Fruit fly (Drosophila melanogaster) whole organism, embryonic: Measurements from ENCODE around the gene ph-d.

Source experiments
- Atf3 ChIP-seq: fragments of 200-800 bp; sonication (Bioruptor generic); optimal IDR thresholded peaks from 3 replicates; lab custom pipeline; 2016; ENCODE audit warnings: missing biosample characterization, missing genetic modification characterization
- CG10462 ChIP-seq: fragments of 200-800 bp; sonication (Bioruptor generic); optimal IDR thresholded peaks from 2 replicates; lab custom pipeline; 2016; ENCODE audit warnings: missing biosample characterization, missing genetic modification characterization
- CG11398 ChIP-seq: fragments of 200-800 bp; sonication (Bioruptor generic); optimal IDR thresholded peaks from 2 replicates; lab custom pipeline; 2016; ENCODE audit warnings: missing biosample characterization, missing genetic modification characterization
- CG12391 ChIP-seq: fragments of 200-800 bp; sonication (Bioruptor generic); optimal IDR thresholded peaks from 3 replicates; lab custom pipeline; 2018; ENCODE audit warnings: missing biosample characterization, mild to moderate bottlenecking, missing genetic modification characterization, moderate library complexity
- CG1529 ChIP-seq: fragments of 200-800 bp; sonication (Bioruptor generic); optimal IDR thresholded peaks from 3 replicates; lab custom pipeline; 2018; ENCODE audit warnings: missing biosample characterization, missing genetic modification characterization
- CG15601 ChIP-seq: fragments of 200-800 bp; sonication (Bioruptor generic); optimal IDR thresholded peaks from 3 replicates; lab custom pipeline; 2019; ENCODE audit warnings: missing biosample characterization, mild to moderate bottlenecking, missing genetic modification characterization, moderate library complexity
- CG30020 ChIP-seq: fragments of 200-800 bp; optimal IDR thresholded peaks from 2 replicates; lab custom pipeline; 2019; ENCODE audit warnings: missing biosample characterization, mild to moderate bottlenecking, missing genetic modification characterization, moderate library complexity
- CG30403 ChIP-seq: fragments of 200-800 bp; sonication (Bioruptor generic); optimal IDR thresholded peaks from 3 replicates; lab custom pipeline; 2016; ENCODE audit warnings: missing biosample characterization, missing genetic modification characterization
- CG31224 ChIP-seq: fragments of 200-800 bp; sonication (Bioruptor generic); IDR thresholded peaks from 2 replicates; pipeline ENCODE4 v1.3.6; 2022; ENCODE audit warnings: missing biosample characterization, missing genetic modification characterization
- CG33557 ChIP-seq: fragments of 200-800 bp; sonication (Bioruptor generic); optimal IDR thresholded peaks from 2 replicates; lab custom pipeline; 2019; ENCODE audit warnings: missing biosample characterization, mild to moderate bottlenecking, missing genetic modification characterization, moderate library complexity
- CG3838 ChIP-seq: fragments of 200-800 bp; sonication (Bioruptor generic); optimal IDR thresholded peaks from 3 replicates; lab custom pipeline; 2016; ENCODE audit warnings: missing biosample characterization, missing genetic modification characterization
- CG43689 ChIP-seq: fragments of 200-800 bp; sonication (Bioruptor generic); IDR thresholded peaks from 2 replicates; pipeline ENCODE4 v1.3.6; 2022; ENCODE audit warnings: missing biosample characterization, missing genetic modification characterization
- CG6175 ChIP-seq: fragments of 200-800 bp; sonication (Bioruptor generic); IDR thresholded peaks from 3 replicates; pipeline ENCODE4 v1.3.6; 2022; ENCODE audit warnings: missing biosample characterization, missing genetic modification characterization
- CG6791 ChIP-seq: fragments of 200-800 bp; sonication (Bioruptor generic); IDR thresholded peaks from 3 replicates; pipeline ENCODE4 v1.3.6; 2022; ENCODE audit warnings: missing biosample characterization, missing genetic modification characterization; ENCODE audit not compliant: partially characterized antibody
- CG7745 ChIP-seq: fragments of 200-800 bp; sonication (Bioruptor generic); optimal IDR thresholded peaks from 2 replicates; lab custom pipeline; 2018; ENCODE audit warnings: missing biosample characterization, mild to moderate bottlenecking, missing genetic modification characterization, moderate library complexity
- CG9609 ChIP-seq: fragments of 200-800 bp; sonication (Bioruptor generic); optimal IDR thresholded peaks from 3 replicates; lab custom pipeline; 2016; ENCODE audit warnings: missing biosample characterization, missing genetic modification characterization
- CHES-1-like ChIP-seq: fragments of 200-800 bp; sonication (Bioruptor generic); optimal IDR thresholded peaks from 2 replicates; lab custom pipeline; 2016; ENCODE audit warnings: missing biosample characterization, missing genetic modification characterization
- Camta ChIP-seq: fragments of 200-800 bp; sonication (Bioruptor generic); optimal IDR thresholded peaks from 2 replicates; lab custom pipeline; 2016; ENCODE audit warnings: missing biosample characterization, missing genetic modification characterization
- Dbx ChIP-seq: fragments of 200-800 bp; sonication (Bioruptor generic); IDR thresholded peaks from 3 replicates; pipeline ENCODE4 v1.3.6; 2022; ENCODE audit warnings: missing biosample characterization, missing genetic modification characterization
- Drgx ChIP-seq: fragments of 200-800 bp; sonication (Bioruptor generic); IDR thresholded peaks from 2 replicates; pipeline ENCODE4 v1.3.6; 2022; ENCODE audit warnings: missing biosample characterization, missing genetic modification characterization
- E2f2 ChIP-seq: fragments of 200-800 bp; sonication (Bioruptor generic); IDR thresholded peaks from 2 replicates; pipeline ENCODE4 v1.3.6; 2022; ENCODE audit warnings: missing biosample characterization, missing genetic modification characterization
- Fer2 ChIP-seq: fragments of 200-800 bp; sonication (Bioruptor generic); optimal IDR thresholded peaks from 2 replicates; lab custom pipeline; 2018; ENCODE audit warnings: missing biosample characterization, mild to moderate bottlenecking, missing genetic modification characterization, moderate library complexity
- Myb ChIP-seq: fragments of 200-800 bp; sonication (Bioruptor generic); optimal IDR thresholded peaks from 2 replicates; lab custom pipeline; 2016; ENCODE audit warnings: missing biosample characterization, missing genetic modification characterization
- Neu2 ChIP-seq: fragments of 200-800 bp; sonication (Bioruptor generic); optimal IDR thresholded peaks from 3 replicates; lab custom pipeline; 2016; ENCODE audit warnings: missing biosample characterization, missing genetic modification characterization, borderline replicate concordance
- Oaz ChIP-seq: fragments of 200-800 bp; sonication (Bioruptor generic); IDR thresholded peaks from 2 replicates; pipeline ENCODE4 v1.3.6; 2022; ENCODE audit warnings: missing biosample characterization, missing genetic modification characterization
- PHDP ChIP-seq: fragments of 200-800 bp; sonication (Bioruptor generic); optimal IDR thresholded peaks from 3 replicates; lab custom pipeline; 2018; ENCODE audit warnings: missing biosample characterization, mild to moderate bottlenecking, missing genetic modification characterization, moderate library complexity
- Ptx1 ChIP-seq: fragments of 200-800 bp; sonication (Bioruptor generic); IDR thresholded peaks from 2 replicates; pipeline ENCODE4 v1.3.6; 2022; ENCODE audit warnings: missing biosample characterization, missing genetic modification characterization
- Sin3A ChIP-seq: fragments of >200 bp; optimal IDR thresholded peaks from 2 replicates; lab custom pipeline; 2018
- Spps ChIP-seq: fragments of 200-800 bp; sonication (Bioruptor generic); optimal IDR thresholded peaks from 2 replicates; lab custom pipeline; 2018; ENCODE audit warnings: missing biosample characterization, mild to moderate bottlenecking, missing genetic modification characterization
- TFAM ChIP-seq: fragments of 200-800 bp; sonication (Bioruptor generic); optimal IDR thresholded peaks from 2 replicates; lab custom pipeline; 2017; ENCODE audit warnings: missing biosample characterization, missing genetic modification characterization, inconsistent platforms
- Taf1 ChIP-seq: fragments of 200-800 bp; sonication (Bioruptor generic); IDR thresholded peaks from 2 replicates; pipeline ENCODE4 v1.3.6; 2022; ENCODE audit warnings: missing biosample characterization, missing genetic modification characterization
- YL-1 ChIP-seq: fragments of 200-800 bp; sonication (Bioruptor generic); optimal IDR thresholded peaks from 3 replicates; lab custom pipeline; 2017; ENCODE audit warnings: missing biosample characterization, mild to moderate bottlenecking, missing genetic modification characterization
- ase ChIP-seq: fragments of 200-800 bp; sonication (Bioruptor generic); IDR thresholded peaks from 3 replicates; pipeline ENCODE4 v1.3.6; 2022; ENCODE audit warnings: missing biosample characterization, missing genetic modification characterization
- dysf ChIP-seq: fragments of 200-800 bp; sonication (Bioruptor generic); IDR thresholded peaks from 3 replicates; pipeline ENCODE4 v1.3.6; 2022; ENCODE audit warnings: missing biosample characterization, missing genetic modification characterization
- eyg ChIP-seq: fragments of 200-800 bp; sonication (Bioruptor generic); optimal IDR thresholded peaks from 3 replicates; lab custom pipeline; 2016; ENCODE audit warnings: missing biosample characterization, missing genetic modification characterization
- fru ChIP-seq: fragments of >200 bp; optimal IDR thresholded peaks from 2 replicates; lab custom pipeline; 2017
- gcm ChIP-seq: fragments of 200-800 bp; sonication (Bioruptor generic); optimal IDR thresholded peaks from 2 replicates; lab custom pipeline; 2019; ENCODE audit warnings: missing biosample characterization, mild to moderate bottlenecking, missing genetic modification characterization, moderate library complexity
- grau ChIP-seq: fragments of 200-800 bp; optimal IDR thresholded peaks from 3 replicates; lab custom pipeline; 2019; ENCODE audit warnings: missing biosample characterization, mild to moderate bottlenecking, missing genetic modification characterization, moderate library complexity
- hb ChIP-seq: fragments of 200-800 bp; sonication (Bioruptor generic); IDR thresholded peaks from 3 replicates; pipeline ENCODE4 v1.3.6; 2022; ENCODE audit warnings: missing biosample characterization, missing genetic modification characterization; ENCODE audit not compliant: partially characterized antibody
- lov ChIP-seq, 2 experiments: fragments of 200-800 bp in 1 of 2; fragments of >200 bp in 1 of 2; sonication (Bioruptor generic) in 1 of 2; IDR thresholded peaks in 1 of 2; optimal IDR thresholded peaks in 1 of 2; 2 replicates in 1 of 2; 3 replicates in 1 of 2; pipeline versions ENCODE4 v1.3.6 to Lab custom; 2017 to 2022; ENCODE audit warnings: missing biosample characterization in 1 of 2, missing genetic modification characterization in 1 of 2
- mam ChIP-seq: fragments of 200-800 bp; sonication (Bioruptor generic); optimal IDR thresholded peaks from 3 replicates; lab custom pipeline; 2016; ENCODE audit warnings: missing biosample characterization, missing genetic modification characterization
- pfk ChIP-seq: fragments of 200-800 bp; sonication (Bioruptor generic); optimal IDR thresholded peaks from 2 replicates; lab custom pipeline; 2018; ENCODE audit warnings: missing biosample characterization, mild to moderate bottlenecking, missing genetic modification characterization, moderate library complexity
- row ChIP-seq: fragments of 200-800 bp; sonication (Bioruptor generic); IDR thresholded peaks from 3 replicates; pipeline ENCODE4 v1.3.6; 2022; ENCODE audit warnings: missing biosample characterization, missing genetic modification characterization
- scrt ChIP-seq: fragments of 200-800 bp; sonication (Bioruptor generic); optimal IDR thresholded peaks from 2 replicates; lab custom pipeline; 2018; ENCODE audit warnings: missing biosample characterization, mild to moderate bottlenecking, missing genetic modification characterization, moderate library complexity
- sim ChIP-seq: fragments of 200-800 bp; sonication (Bioruptor generic); IDR thresholded peaks from 2 replicates; pipeline ENCODE4 v1.3.6; 2022; ENCODE audit warnings: missing biosample characterization, missing genetic modification characterization
- sima ChIP-seq: fragments of 200-800 bp; sonication (Bioruptor generic); optimal IDR thresholded peaks from 2 replicates; lab custom pipeline; 2016; ENCODE audit warnings: missing biosample characterization, missing genetic modification characterization
- slou ChIP-seq: fragments of 200-800 bp; sonication (Bioruptor generic); optimal IDR thresholded peaks from 3 replicates; lab custom pipeline; 2016; ENCODE audit warnings: missing biosample characterization, missing genetic modification characterization
- sna ChIP-seq: fragments of 200-800 bp; sonication (Bioruptor generic); IDR thresholded peaks from 2 replicates; pipeline ENCODE4 v1.3.6; 2022; ENCODE audit warnings: missing biosample characterization, missing genetic modification characterization; ENCODE audit not compliant: partially characterized antibody
- tin ChIP-seq: fragments of 200-800 bp; sonication (Bioruptor generic); optimal IDR thresholded peaks from 3 replicates; lab custom pipeline; 2016; ENCODE audit warnings: missing biosample characterization, missing genetic modification characterization
- trh ChIP-seq: fragments of 200-800 bp; sonication (Bioruptor generic); optimal IDR thresholded peaks from 2 replicates; lab custom pipeline; 2016; ENCODE audit warnings: missing biosample characterization, missing genetic modification characterization
- unc-4 ChIP-seq: fragments of 200-800 bp; sonication (Bioruptor generic); IDR thresholded peaks from 2 replicates; pipeline ENCODE4 v1.3.6; 2022; ENCODE audit warnings: missing biosample characterization, missing genetic modification characterization; ENCODE audit not compliant: partially characterized antibody

ph-d gene

DNA sequence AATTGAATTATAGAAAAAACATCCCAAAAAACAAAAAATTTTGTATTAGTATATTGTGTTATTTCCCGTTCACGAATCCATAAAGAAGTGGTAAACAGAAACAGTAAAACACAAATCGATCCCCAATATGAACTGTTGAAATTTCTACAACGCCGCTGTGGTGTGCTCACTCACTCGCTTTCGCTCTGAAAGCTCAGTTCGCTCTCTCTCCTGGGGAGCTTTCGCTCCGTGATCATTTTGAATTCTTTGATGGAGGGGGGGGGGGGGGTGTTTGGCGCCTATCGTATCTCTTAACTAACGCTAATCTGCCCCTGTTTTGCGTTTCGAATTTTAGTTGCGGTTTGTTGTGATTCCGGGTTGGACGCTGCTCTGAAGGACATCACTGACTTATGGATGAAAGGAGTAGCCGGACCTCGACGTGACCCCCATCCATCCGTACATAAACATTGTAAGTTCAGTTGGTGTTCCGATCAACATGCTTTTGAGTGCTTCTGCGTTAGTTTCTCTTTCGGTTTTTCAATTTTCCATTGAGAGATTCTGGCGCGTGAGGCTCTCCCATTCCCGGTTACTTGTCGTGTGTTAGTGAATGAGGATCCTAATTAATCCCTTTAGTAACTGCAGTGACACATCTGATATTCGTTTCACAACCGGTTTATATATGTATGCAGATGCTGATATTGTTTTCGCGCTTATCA is 18.2 kb upstream of the ph-d start, which contains the start of gene D2hgdh (continued):
- TF ChIP-seq sim (GFP tag; lab: Robert Waterston, UW) (no peak), eyg (GFP tag; lab: Kevin White, UChicago) (no peak), sna (no peak), CG11398 (GFP tag; lab: Kevin White, UChicago) (no peak), YL-1 (GFP tag; lab: Kevin White, UChicago) (no peak), sima (GFP tag; lab: Kevin White, UChicago) (no peak), CG6791 (no peak), Spps (tag; lab: Kevin White, UChicago) (no peak), unc-4 (no peak), Fer2 (no peak), CG6175 (GFP tag; lab: Robert Waterston, UW) (no peak), Dbx (GFP tag; lab: Robert Waterston, UW) (no peak), CG7745 (tag; lab: Kevin White, UChicago) (no peak), row (GFP tag; lab: Robert Waterston, UW) (peak; percentile 21; the same call in 1 of the 3 replicates), CG12391 (tag; lab: Kevin White, UChicago) (no peak), scrt (GFP tag; lab: Kevin White, UChicago) (no peak), trh (GFP tag; lab: Kevin White, UChicago) (no peak), Atf3 (GFP tag; lab: Kevin White, UChicago) (no peak), hb (GFP tag; lab: Robert Waterston, UW) (no peak), CG31224 (GFP tag; lab: Robert Waterston, UW) (no peak), Taf1 (GFP tag; lab: Robert Waterston, UW) (no peak), CG30403 (GFP tag; lab: Kevin White, UChicago) (peak; percentile 4), Neu2 (GFP tag; lab: Kevin White, UChicago) (no peak), tin (GFP tag; lab: Kevin White, UChicago) (no peak), CG15601 (tag; lab: Kevin White, UChicago) (no peak), CHES-1-like (GFP tag; lab: Kevin White, UChicago) (no peak), mam (GFP tag; lab: Kevin White, UChicago) (no peak), E2f2 (GFP tag; lab: Robert Waterston, UW) (peak; percentile 42; the same call in 1 of the 2 replicates), Oaz (GFP tag; lab: Robert Waterston, UW) (no peak), dysf (GFP tag; lab: Robert Waterston, UW) (peak; percentile 11; the same call in 1 of the 3 replicates), gcm (GFP tag; lab: Kevin White, UChicago) (no peak), lov (optimal IDR thresholded peaks at IDR 0.05; lab: Kevin White, UChicago) (no peak), lov (GFP tag; IDR thresholded peaks at IDR 0.05; lab: Robert Waterston, UW) (no peak), slou (no peak), Camta (GFP tag; lab: Kevin White, UChicago) (no peak), CG1529 (GFP tag; lab: Kevin White, UChicago) (no peak), CG43689 (GFP tag; lab: Robert Waterston, UW) (no peak), grau (tag; lab: Kevin White, UChicago) (peak; percentile 37), Ptx1 (GFP tag; lab: Robert Waterston, UW) (0 out of 2 replicates have a peak, but pooled peaks have one; percentile 10), CG9609 (GFP tag; lab: Kevin White, UChicago) (no peak), pfk (GFP tag; lab: Kevin White, UChicago) (no peak), Sin3A (lab: Kevin White, UChicago) (no peak), CG3838 (GFP tag; lab: Kevin White, UChicago) (no peak), CG33557 (no peak), fru (lab: Kevin White, UChicago) (no peak), Drgx (GFP tag; lab: Robert Waterston, UW) (peak; percentile 53), TFAM (GFP tag; lab: Kevin White, UChicago) (no peak), PHDP (no peak), CG30020 (no peak), ase (no peak), CG10462 (GFP tag; lab: Kevin White, UChicago) (no peak), Myb (no peak)
